Fruit fly (Drosophila melanogaster) Kc167 (cell line): Measurements from ENCODE around the gene NANS.

Experiments used
- psq ChIP-seq: fragments of >200 bp; optimal IDR thresholded peaks from 2 replicates; lab custom pipeline; 2017; ENCODE audit warnings: missing external identifiers
- ttk ChIP-seq: sonication (Bioruptor generic); optimal IDR thresholded peaks from 2 replicates; lab custom pipeline; 2017; ENCODE audit warnings: missing external identifiers

- TF ChIP-seq psq (lab: Kevin White, UChicago) (no peak), ttk (lab: Kevin White, UChicago) (no peak)
Measured at dm6 chr3R:12383036-12383435, 43.3 kb upstream of the NANS start, which contains the start of gene GstD11.
